Worm (Caenorhabditis elegans) whole organism, mixed stage, embryonic: ENCODE results near the gene C38D4.10.

Source experiments
- M03D4.4 ChIP-seq: sonication (generic microtip); optimal IDR thresholded peaks from 2 replicates; lab custom pipeline; 2017; ENCODE audit warnings: mild to moderate bottlenecking, missing genetic modification characterization, missing compliant biosample characterization
- drap-1 ChIP-seq: fragments of 200-800 bp; sonication (Bioruptor generic); optimal IDR thresholded peaks from 3 replicates; lab custom pipeline; 2018; ENCODE audit warnings: mild to moderate bottlenecking, missing genetic modification characterization, missing compliant biosample characterization
- elt-1 ChIP-seq: sonication (generic microtip); optimal IDR thresholded peaks from 2 replicates; lab custom pipeline; 2017; ENCODE audit warnings: missing genetic modification characterization, mild to moderate bottlenecking, missing compliant biosample characterization, antibody characterized with exemption, moderate library complexity, borderline replicate concordance; ENCODE audit not compliant: insufficient read depth
- elt-3 ChIP-seq: fragments of 150-350 bp; optimal IDR thresholded peaks from 2 replicates; lab custom pipeline; 2014; ENCODE audit warnings: missing biosample characterization, missing genetic modification characterization
- flh-1 ChIP-seq: fragments of 200-800 bp; sonication (Bioruptor generic); optimal IDR thresholded peaks from 2 replicates; lab custom pipeline; 2018; ENCODE audit warnings: mild to moderate bottlenecking, missing genetic modification characterization, moderate library complexity, missing compliant biosample characterization
- lin-13 ChIP-seq: fragments of 150-350 bp; optimal IDR thresholded peaks from 2 replicates; lab custom pipeline; 2014; ENCODE audit warnings: missing biosample characterization, missing genetic modification characterization
- nhr-28 ChIP-seq: fragments of 150-350 bp; optimal IDR thresholded peaks from 2 replicates; lab custom pipeline; 2014; ENCODE audit warnings: missing biosample characterization, missing genetic modification characterization
- snpc-4 ChIP-seq: fragments of 150-350 bp; optimal IDR thresholded peaks from 2 replicates; lab custom pipeline; 2014; ENCODE audit warnings: missing biosample characterization, missing genetic modification characterization
- unc-62 ChIP-seq: fragments of 150-350 bp; optimal IDR thresholded peaks from 2 replicates; lab custom pipeline; 2014; ENCODE audit warnings: missing biosample characterization, missing genetic modification reagents, missing genetic modification characterization

ce11 chrIII:4802707-4803106 is 20.4 kb downstream of the C38D4.10 start, which contains the start of gene metl-5:
- TF ChIP-seq snpc-4 (tag; lab: Kevin White, UChicago) (no peak), elt-1 (no peak), M03D4.4 (tag; lab: Kevin White, UChicago) (no peak), lin-13 (tag; lab: Kevin White, UChicago) (no peak), drap-1 (GFP tag; lab: Kevin White, UChicago) (no peak), unc-62 (GFP tag; lab: Kevin White, UChicago) (no peak), elt-3 (no peak), nhr-28 (tag; lab: Kevin White, UChicago) (no peak), flh-1 (GFP tag; lab: Kevin White, UChicago) (no peak)
